Worm (Caenorhabditis elegans) whole organism, young adult: ENCODE data around the gene K01A6.4.

Experiments
- B0261.1 ChIP-seq: sonication (generic microtip); optimal IDR thresholded peaks from 2 replicates; lab custom pipeline; 2016; ENCODE audit warnings: mild to moderate bottlenecking, missing genetic modification characterization, moderate library complexity, missing compliant biosample characterization
- hlh-12 ChIP-seq: sonication (generic microtip); optimal IDR thresholded peaks from 2 replicates; lab custom pipeline; 2016; ENCODE audit warnings: missing genetic modification characterization, missing compliant biosample characterization
- nfya-1 ChIP-seq: sonication (generic microtip); optimal IDR thresholded peaks from 2 replicates; lab custom pipeline; 2017; ENCODE audit warnings: antibody characterized with exemption, missing compliant biosample characterization, missing genetic modification characterization, borderline replicate concordance; ENCODE audit not compliant: insufficient read depth
- nhr-27 ChIP-seq: fragments of 200-800 bp; sonication (Bioruptor generic); optimal IDR thresholded peaks from 2 replicates; lab custom pipeline; 2018; ENCODE audit warnings: mild to moderate bottlenecking, missing genetic modification characterization, moderate library complexity, missing compliant biosample characterization
- snpc-4 ChIP-seq, 5 experiments: fragments of 150-350 bp in 1 of 5; sonication (generic microtip) in 4 of 5; optimal IDR thresholded peaks; 2 replicates each; lab custom pipeline; 2014 to 2018; ENCODE audit warnings: missing genetic modification characterization in 5 of 5, missing biosample characterization in 3 of 5, antibody characterized with exemption in 2 of 5, mild to moderate bottlenecking in 2 of 5, missing compliant biosample characterization in 2 of 5, missing genotype in 2 of 5, moderate library complexity in 2 of 5, missing genetic modification reagents in 1 of 5

- TF ChIP-seq hlh-12 (tag; lab: Kevin White, UChicago) (no peak), snpc-4 (GFP tag; optimal IDR thresholded peaks at IDR 0.05; lab: Kevin White, UChicago) (no peak), snpc-4 (tag; optimal IDR thresholded peaks at IDR 0.05; lab: Kevin White, UChicago) (peak in 1 of 4 experiments; percentile 25), nfya-1 (tag; lab: Kevin White, UChicago) (no peak), nhr-27 (tag; lab: Kevin White, UChicago) (no peak), B0261.1 (tag; lab: Kevin White, UChicago) (no peak)
Observed at ce11 chrIV:11691524-11691923, 48.6 kb downstream of the K01A6.4 start.
